Fruit fly (Drosophila melanogaster) whole organism, embryonic: ENCODE results near the gene CG10214.

Source experiments
- Antp ChIP-seq: fragments of 200-800 bp; sonication (Bioruptor generic); optimal IDR thresholded peaks from 3 replicates; lab custom pipeline; 2016; ENCODE audit warnings: missing biosample characterization, missing genetic modification characterization
- Asciz ChIP-seq: fragments of 200-800 bp; sonication (Bioruptor generic); optimal IDR thresholded peaks from 2 replicates; lab custom pipeline; 2017; ENCODE audit warnings: missing biosample characterization, mild to moderate bottlenecking, missing genetic modification characterization, missing genetic modification reagents
- Bgb ChIP-seq: fragments of 200-800 bp; sonication (Bioruptor generic); IDR thresholded peaks from 2 replicates; pipeline ENCODE4 v1.3.6; 2022; ENCODE audit warnings: missing biosample characterization, missing genetic modification characterization; ENCODE audit not compliant: partially characterized antibody
- CG11696 ChIP-seq: fragments of 200-800 bp; sonication (Bioruptor generic); IDR thresholded peaks from 2 replicates; pipeline ENCODE4 v1.3.6; 2022; ENCODE audit warnings: missing biosample characterization, missing genetic modification characterization
- CG12769 ChIP-seq: fragments of 200-800 bp; sonication (Bioruptor generic); optimal IDR thresholded peaks from 2 replicates; lab custom pipeline; 2019; ENCODE audit warnings: missing biosample characterization, mild to moderate bottlenecking, missing genetic modification characterization, moderate library complexity
- CG13894 ChIP-seq: fragments of 200-800 bp; sonication (Bioruptor generic); optimal IDR thresholded peaks from 3 replicates; lab custom pipeline; 2018; ENCODE audit warnings: missing biosample characterization, mild to moderate bottlenecking, missing genetic modification characterization, moderate library complexity
- CG14710 ChIP-seq: fragments of 200-800 bp; sonication (Bioruptor generic); optimal IDR thresholded peaks from 3 replicates; lab custom pipeline; 2019; ENCODE audit warnings: missing biosample characterization, mild to moderate bottlenecking, missing genetic modification characterization, moderate library complexity
- CG15269 ChIP-seq: fragments of 200-800 bp; sonication (Bioruptor generic); optimal IDR thresholded peaks from 2 replicates; lab custom pipeline; 2018; ENCODE audit warnings: missing biosample characterization, mild to moderate bottlenecking, missing genetic modification characterization, moderate library complexity
- CG15696 ChIP-seq: fragments of 200-800 bp; sonication (Bioruptor generic); optimal IDR thresholded peaks from 2 replicates; lab custom pipeline; 2019; ENCODE audit warnings: missing biosample characterization, mild to moderate bottlenecking, missing genetic modification characterization, moderate library complexity
- CG16863 ChIP-seq: fragments of 200-800 bp; sonication (Bioruptor generic); optimal IDR thresholded peaks from 3 replicates; lab custom pipeline; 2016; ENCODE audit warnings: missing biosample characterization, missing genetic modification characterization
- CG17359 ChIP-seq: fragments of 200-800 bp; sonication (Bioruptor generic); optimal IDR thresholded peaks from 3 replicates; lab custom pipeline; 2018; ENCODE audit warnings: missing biosample characterization, mild to moderate bottlenecking, missing genetic modification characterization, moderate library complexity
- CG17912 ChIP-seq: fragments of 200-800 bp; sonication (Bioruptor generic); optimal IDR thresholded peaks from 2 replicates; lab custom pipeline; 2018; ENCODE audit warnings: missing biosample characterization, mild to moderate bottlenecking, missing genetic modification characterization
- CG2202 ChIP-seq: fragments of 200-800 bp; sonication (Bioruptor generic); optimal IDR thresholded peaks from 2 replicates; lab custom pipeline; 2018; ENCODE audit warnings: missing biosample characterization, mild to moderate bottlenecking, missing genetic modification characterization
- CG2875 ChIP-seq: fragments of 200-800 bp; sonication (Bioruptor generic); optimal IDR thresholded peaks from 2 replicates; lab custom pipeline; 2017; ENCODE audit warnings: missing biosample characterization, mild to moderate bottlenecking, missing genetic modification characterization, missing genetic modification reagents
- CG6654 ChIP-seq: fragments of 200-800 bp; sonication (Bioruptor generic); optimal IDR thresholded peaks from 2 replicates; lab custom pipeline; 2017; ENCODE audit warnings: missing biosample characterization, mild to moderate bottlenecking, missing genetic modification characterization
- CG7357 ChIP-seq: fragments of 200-800 bp; sonication (Bioruptor generic); IDR thresholded peaks from 3 replicates; pipeline ENCODE4 v1.3.6; 2022; ENCODE audit warnings: missing biosample characterization, missing genetic modification characterization
- CG7839 ChIP-seq: fragments of 200-800 bp; sonication (Bioruptor generic); optimal IDR thresholded peaks from 3 replicates; lab custom pipeline; 2018; ENCODE audit warnings: missing biosample characterization, mild to moderate bottlenecking, missing genetic modification characterization, moderate library complexity
- D19A ChIP-seq: fragments of 200-800 bp; optimal IDR thresholded peaks from 3 replicates; lab custom pipeline; 2019; ENCODE audit warnings: missing biosample characterization, mild to moderate bottlenecking, missing genetic modification characterization, moderate library complexity
- Dad ChIP-seq: fragments of 200-800 bp; sonication (Bioruptor generic); optimal IDR thresholded peaks from 3 replicates; lab custom pipeline; 2016; ENCODE audit warnings: missing biosample characterization, missing genetic modification characterization
- Dek ChIP-seq: fragments of 200-800 bp; sonication (Bioruptor generic); optimal IDR thresholded peaks from 3 replicates; lab custom pipeline; 2019; ENCODE audit warnings: missing biosample characterization, mild to moderate bottlenecking, missing genetic modification characterization, moderate library complexity
- E2f1 ChIP-seq: fragments of 200-800 bp; sonication (Bioruptor generic); IDR thresholded peaks from 2 replicates; pipeline ENCODE4 v1.3.6; 2022; ENCODE audit warnings: missing biosample characterization, missing genetic modification characterization
- HLH54F ChIP-seq: fragments of 200-800 bp; sonication (Bioruptor generic); optimal IDR thresholded peaks from 3 replicates; lab custom pipeline; 2016; ENCODE audit warnings: missing biosample characterization, missing genetic modification characterization
- MBD-R2 ChIP-seq: fragments of 200-800 bp; sonication (Bioruptor generic); IDR thresholded peaks from 2 replicates; pipeline ENCODE4 v1.3.6; 2022; ENCODE audit warnings: missing biosample characterization, missing genetic modification characterization
- Oli ChIP-seq: fragments of 200-800 bp; sonication (Bioruptor generic); optimal IDR thresholded peaks from 2 replicates; lab custom pipeline; 2018; ENCODE audit warnings: missing biosample characterization, mild to moderate bottlenecking, missing genetic modification characterization, moderate library complexity
- Ptx1 ChIP-seq: fragments of 200-800 bp; sonication (Bioruptor generic); IDR thresholded peaks from 2 replicates; pipeline ENCODE4 v1.3.6; 2022; ENCODE audit warnings: missing biosample characterization, missing genetic modification characterization
- Side ChIP-seq: fragments of 200-800 bp; sonication (Bioruptor generic); optimal IDR thresholded peaks from 2 replicates; lab custom pipeline; 2016; ENCODE audit warnings: missing biosample characterization, missing genetic modification characterization
- Sry-δ ChIP-seq: fragments of 200-800 bp; sonication (Bioruptor generic); optimal IDR thresholded peaks from 2 replicates; lab custom pipeline; 2016; ENCODE audit warnings: missing biosample characterization, missing genetic modification characterization
- Vsx1 ChIP-seq: fragments of 200-800 bp; sonication (Bioruptor generic); optimal IDR thresholded peaks from 2 replicates; lab custom pipeline; 2017; ENCODE audit warnings: missing biosample characterization, mild to moderate bottlenecking, missing genetic modification characterization, missing genetic modification reagents
- chif ChIP-seq, 2 experiments: fragments of 200-800 bp; sonication (Bioruptor generic); optimal IDR thresholded peaks; 3 replicates each; lab custom pipeline; 2016; ENCODE audit warnings: missing biosample characterization in 2 of 2, missing genetic modification characterization in 2 of 2
- chn ChIP-seq: fragments of 200-800 bp; sonication (Bioruptor generic); optimal IDR thresholded peaks from 2 replicates; lab custom pipeline; 2016; ENCODE audit warnings: missing biosample characterization, missing genetic modification characterization
- emc ChIP-seq: fragments of 200-800 bp; sonication (Bioruptor generic); optimal IDR thresholded peaks from 2 replicates; lab custom pipeline; 2016; ENCODE audit warnings: missing biosample characterization, missing genetic modification characterization
- ewg ChIP-seq: fragments of 200-800 bp; sonication (Bioruptor generic); optimal IDR thresholded peaks from 3 replicates; lab custom pipeline; 2017; ENCODE audit warnings: mild to moderate bottlenecking, missing biosample characterization, missing genetic modification reagents, missing genetic modification characterization
- gcm ChIP-seq: fragments of 200-800 bp; sonication (Bioruptor generic); optimal IDR thresholded peaks from 2 replicates; lab custom pipeline; 2019; ENCODE audit warnings: missing biosample characterization, mild to moderate bottlenecking, missing genetic modification characterization, moderate library complexity
- gt ChIP-seq: fragments of 200-800 bp; sonication (Bioruptor generic); IDR thresholded peaks from 2 replicates; pipeline ENCODE4 v1.3.6; 2022; ENCODE audit warnings: missing biosample characterization, missing genetic modification characterization
- hbn ChIP-seq: fragments of 200-800 bp; sonication (Bioruptor generic); IDR thresholded peaks from 2 replicates; pipeline ENCODE4 v1.3.6; 2022; ENCODE audit warnings: missing biosample characterization, missing genetic modification characterization; ENCODE audit not compliant: partially characterized antibody
- hkb ChIP-seq, 2 experiments: fragments of 200-800 bp in 1 of 2; fragments of >200 bp in 1 of 2; sonication (Bioruptor generic) in 1 of 2; IDR thresholded peaks in 1 of 2; optimal IDR thresholded peaks in 1 of 2; 2 replicates each; pipeline versions ENCODE4 v1.3.6 to Lab custom; 2017 to 2022; ENCODE audit warnings: missing biosample characterization in 1 of 2, missing genetic modification characterization in 1 of 2
- insv ChIP-seq, 2 experiments: fragments of 200-800 bp; sonication (Bioruptor generic); optimal IDR thresholded peaks; 3 replicates each; lab custom pipeline; 2016 to 2018; ENCODE audit warnings: missing biosample characterization in 2 of 2, missing genetic modification characterization in 2 of 2
- inv ChIP-seq: fragments of 200-800 bp; sonication (Bioruptor generic); IDR thresholded peaks from 2 replicates; pipeline ENCODE4 v1.3.6; 2022; ENCODE audit warnings: missing biosample characterization, missing genetic modification characterization; ENCODE audit not compliant: partially characterized antibody
- jumu ChIP-seq: fragments of 200-800 bp; sonication (Bioruptor generic); optimal IDR thresholded peaks from 3 replicates; lab custom pipeline; 2016; ENCODE audit warnings: missing biosample characterization, missing genetic modification characterization
- lmd ChIP-seq: fragments of 200-800 bp; sonication (Bioruptor generic); IDR thresholded peaks from 2 replicates; pipeline ENCODE4 v1.3.6; 2022; ENCODE audit warnings: missing biosample characterization, missing genetic modification characterization
- lola ChIP-seq, 3 experiments: fragments of >200 bp in 2 of 3; fragments of 200-800 bp in 1 of 3; sonication (Bioruptor generic) in 1 of 3; optimal IDR thresholded peaks; 2 replicates each; lab custom pipeline; 2017 to 2019; ENCODE audit warnings: missing biosample characterization in 3 of 3, missing genetic modification characterization in 3 of 3, mild to moderate bottlenecking in 1 of 3, moderate library complexity in 1 of 3
- oc ChIP-seq: fragments of 200-800 bp; sonication (Bioruptor generic); optimal IDR thresholded peaks from 2 replicates; lab custom pipeline; 2018; ENCODE audit warnings: missing biosample characterization, mild to moderate bottlenecking, missing genetic modification characterization, moderate library complexity
- odd ChIP-seq: fragments of 200-800 bp; sonication (Bioruptor generic); optimal IDR thresholded peaks from 2 replicates; lab custom pipeline; 2017; ENCODE audit warnings: missing biosample characterization, mild to moderate bottlenecking, missing genetic modification characterization
- pb ChIP-seq: fragments of 200-800 bp; sonication (Bioruptor generic); optimal IDR thresholded peaks from 3 replicates; lab custom pipeline; 2016; ENCODE audit warnings: missing biosample characterization, missing genetic modification characterization
- sc ChIP-seq, 3 experiments: fragments of >200 bp in 2 of 3; fragments of 200-800 bp in 1 of 3; sonication (Bioruptor generic) in 1 of 3; optimal IDR thresholded peaks; 2 replicates in 2 of 3; 3 replicates in 1 of 3; lab custom pipeline; 2017; ENCODE audit warnings: mild to moderate bottlenecking in 1 of 3, missing biosample characterization in 1 of 3, missing genetic modification characterization in 1 of 3, missing genetic modification reagents in 1 of 3
- tio ChIP-seq: fragments of 200-800 bp; sonication (Bioruptor generic); optimal IDR thresholded peaks from 2 replicates; lab custom pipeline; 2017; ENCODE audit warnings: missing biosample characterization, missing genetic modification characterization, inconsistent platforms
- tna ChIP-seq: fragments of 200-800 bp; sonication (Bioruptor generic); IDR thresholded peaks from 2 replicates; pipeline ENCODE4 v1.3.6; 2022; ENCODE audit warnings: missing biosample characterization, missing genetic modification characterization; ENCODE audit not compliant: partially characterized antibody
- trem ChIP-seq: fragments of 200-800 bp; optimal IDR thresholded peaks from 3 replicates; lab custom pipeline; 2019; ENCODE audit warnings: missing biosample characterization, mild to moderate bottlenecking, missing genetic modification characterization, moderate library complexity

The CG10214 gene

dm6 chr3R:23781466-23781935 lies 14.2 kb upstream of the CG10214 start, which contains the start of the genes Nup98-96 and mbc (continued):
- TF ChIP-seq pb (peak; percentile 76), inv (GFP tag; lab: Robert Waterston, UW) (no peak), HLH54F (peak; percentile 95), Dek (tag; lab: Kevin White, UChicago) (peak; percentile 82), CG17359 (tag; lab: Kevin White, UChicago) (peak; percentile 73), Oli (tag; lab: Kevin White, UChicago) (peak; percentile 82), CG11696 (no peak; the same call in 1 of the 2 replicates), chn (GFP tag; lab: Kevin White, UChicago) (peak; percentile 91), gt (GFP tag; lab: Robert Waterston, UW) (peak; percentile 50), CG12769 (tag; lab: Kevin White, UChicago) (peak; percentile 86), odd (GFP tag; lab: Kevin White, UChicago) (peak; percentile 47), gcm (GFP tag; lab: Kevin White, UChicago) (peak; percentile 34), hbn (GFP tag; lab: Robert Waterston, UW) (no peak), lola (GFP tag; optimal IDR thresholded peaks at IDR 0.05; lab: Kevin White, UChicago) (peak in 2 of 3 experiments; percentile 84 to 96), tna (GFP tag; lab: Robert Waterston, UW) (no peak), Sry-δ (GFP tag; lab: Kevin White, UChicago) (peak; percentile 78), lmd (peak; percentile 90), CG7839 (tag; lab: Kevin White, UChicago) (peak; percentile 86), CG17912 (no peak), sc (optimal IDR thresholded peaks at IDR 0.05; lab: Kevin White, UChicago) (no peak), sc (GFP tag; optimal IDR thresholded peaks at IDR 0.05; lab: Kevin White, UChicago) (peak; percentile 63), Bgb (GFP tag; lab: Robert Waterston, UW) (peak; percentile 63; the same call in 1 of the 2 replicates), E2f1 (GFP tag; lab: Robert Waterston, UW) (peak; percentile 88), Ptx1 (GFP tag; lab: Robert Waterston, UW) (peak; percentile 91), jumu (GFP tag; lab: Kevin White, UChicago) (peak; percentile 94), Vsx1 (GFP tag; lab: Kevin White, UChicago) (peak; percentile 98), chif (GFP tag; optimal IDR thresholded peaks at IDR 0.05; lab: Kevin White, UChicago) (peak; percentile 73 to 93), CG13894 (tag; lab: Kevin White, UChicago) (peak; percentile 80), insv (GFP tag; optimal IDR thresholded peaks at IDR 0.05; lab: Kevin White, UChicago) (peak in 1 of 2 experiments; percentile 62), Side (peak; percentile 89), CG16863 (GFP tag; lab: Kevin White, UChicago) (peak; percentile 89), ewg (GFP tag; lab: Kevin White, UChicago) (peak; percentile 86), CG2202 (tag; lab: Kevin White, UChicago) (peak; percentile 57), hkb (optimal IDR thresholded peaks at IDR 0.05; lab: Kevin White, UChicago) (peak; percentile 99), hkb (GFP tag; IDR thresholded peaks at IDR 0.05; lab: Robert Waterston, UW) (peak; percentile 61; the same call in 1 of the 2 replicates), Dad (GFP tag; lab: Kevin White, UChicago) (peak; percentile 85), CG7357 (GFP tag; lab: Robert Waterston, UW) (peak; percentile 99), CG14710 (tag; lab: Kevin White, UChicago) (peak; percentile 94), CG15696 (peak; percentile 87), emc (GFP tag; lab: Kevin White, UChicago) (peak; percentile 84), Asciz (GFP tag; lab: Kevin White, UChicago) (peak; percentile 44), Antp (GFP tag; lab: Kevin White, UChicago) (peak; percentile 92), CG2875 (GFP tag; lab: Kevin White, UChicago) (peak; percentile 38), D19A (tag; lab: Kevin White, UChicago) (peak; percentile 68), CG15269 (tag; lab: Kevin White, UChicago) (peak; percentile 81), CG6654 (GFP tag; lab: Kevin White, UChicago) (peak; percentile 22), MBD-R2 (GFP tag; lab: Robert Waterston, UW) (peak; percentile 67; the same call in 1 of the 2 replicates), trem (tag; lab: Kevin White, UChicago) (peak; percentile 91), oc (tag; lab: Kevin White, UChicago) (peak; percentile 68), tio (no peak)
